Fruit fly (Drosophila melanogaster): ENCODE measurements around the gene Sfmbt.

Gene Sfmbt

DNA sequence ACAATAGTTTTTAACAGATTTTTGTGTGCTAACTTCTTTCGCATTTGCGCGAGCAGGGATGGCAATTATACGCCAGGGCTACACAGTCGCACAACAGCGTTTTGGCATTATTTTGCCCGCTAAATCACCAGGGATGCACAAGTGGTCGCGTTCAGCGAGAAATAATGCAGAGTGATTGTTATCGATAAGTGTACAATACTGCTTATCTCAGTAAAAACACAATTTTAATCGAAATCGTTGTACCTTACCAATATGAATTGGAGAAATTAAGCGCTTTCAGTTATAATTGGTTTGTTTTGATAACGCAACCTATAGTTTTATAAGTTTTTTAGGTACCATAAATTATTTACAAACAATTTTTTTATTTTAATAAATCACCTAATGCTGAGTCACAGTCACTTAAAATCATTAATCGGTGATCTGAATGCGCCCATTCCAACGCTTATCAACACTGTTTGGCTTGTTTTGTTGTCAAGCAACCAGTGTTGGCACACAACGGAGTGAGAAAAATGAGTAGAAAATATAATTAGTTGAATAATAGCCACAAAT, at the start of gene Sfmbt, which contains the start of gene CG5439 (continued):
- TF ChIP-seq gsb (GFP tag; IDR thresholded peaks at IDR 0.05) (0 out of 2 replicates have a peak, but pooled peaks have one; percentile 12), oc (tag; optimal IDR thresholded peaks at IDR 0.05) (no peak), usp (GFP tag; optimal IDR thresholded peaks at IDR 0.05) (no peak), CG7928 (GFP tag; optimal IDR thresholded peaks at IDR 0.05) (peak; percentile 100), CG3838 (GFP tag; optimal IDR thresholded peaks at IDR 0.05) (peak; percentile 26), CG33213 (GFP tag; optimal IDR thresholded peaks at IDR 0.05) (peak; percentile 40), tup (GFP tag; optimal IDR thresholded peaks at IDR 0.05) (peak; percentile 26), BtbVII (GFP tag; optimal IDR thresholded peaks at IDR 0.05) (peak; percentile 9), CG3281 (GFP tag; optimal IDR thresholded peaks at IDR 0.05) (peak; percentile 84), CG6689 (GFP tag; IDR thresholded peaks at IDR 0.05) (peak; percentile 66), cg (GFP tag; optimal IDR thresholded peaks at IDR 0.05) (no peak), CG31224 (GFP tag; IDR thresholded peaks at IDR 0.05) (peak; percentile 40; the same call in 1 of the 2 replicates), ash1 (GFP tag; optimal IDR thresholded peaks at IDR 0.05) (no peak), HLH3B (GFP tag; IDR thresholded peaks at IDR 0.05) (no peak; the same call in 1 of the 2 replicates), chm (GFP tag; IDR thresholded peaks at IDR 0.05) (0 out of 2 replicates have a peak, but pooled peaks have one; percentile 50), CG1024 (GFP tag; IDR thresholded peaks at IDR 0.05) (no peak; the same call in 1 of the 2 replicates), jigr1 (GFP tag; IDR thresholded peaks at IDR 0.05) (peak; percentile 45; the same call in 1 of the 3 replicates), MTF-1 (GFP tag; optimal IDR thresholded peaks at IDR 0.05; ENCODE audit: borderline replicate concordance) (no peak), B-H2 (GFP tag; optimal IDR thresholded peaks at IDR 0.05) (no peak), MBD-R2 (GFP tag; IDR thresholded peaks at IDR 0.05) (peak; percentile 80), CG15269 (tag; optimal IDR thresholded peaks at IDR 0.05) (no peak), Lim3 (GFP tag; IDR thresholded peaks at IDR 0.05) (no peak), CG6765 (GFP tag; optimal IDR thresholded peaks at IDR 0.05) (peak; percentile 16), Nf-YC (tag; optimal IDR thresholded peaks at IDR 0.05) (no peak), tll (GFP tag; optimal IDR thresholded peaks at IDR 0.05) (peak; percentile 59 to 80), Dbx (GFP tag; IDR thresholded peaks at IDR 0.05) (peak; percentile 87), seq (GFP tag; IDR thresholded peaks at IDR 0.05) (no peak), fd96Cb (tag; optimal IDR thresholded peaks at IDR 0.05) (peak; percentile 48), h (optimal IDR thresholded peaks at IDR 0.05) (no peak), CG16813 (GFP tag; IDR thresholded peaks at IDR 0.05; ENCODE audit: partially characterized antibody) (peak; percentile 53; the same call in 2 of the 3 replicates), Ets65A (GFP tag) (peak; percentile 98), eyg (GFP tag; optimal IDR thresholded peaks at IDR 0.05) (peak; percentile 51), CG13123 (GFP tag; optimal IDR thresholded peaks at IDR 0.05) (peak; percentile 29), D19A (tag; optimal IDR thresholded peaks at IDR 0.05) (no peak), sc (optimal IDR thresholded peaks at IDR 0.05) (no peak), sc (GFP tag; optimal IDR thresholded peaks at IDR 0.05) (no peak), Fer2 (tag; optimal IDR thresholded peaks at IDR 0.05) (peak; percentile 57), nerfin-1 (tag; optimal IDR thresholded peaks at IDR 0.05) (peak; percentile 60), Scr (GFP tag; IDR thresholded peaks at IDR 0.05; ENCODE audit: partially characterized antibody) (peak; percentile 53; the same call in 1 of the 2 replicates), Adf1 (GFP tag; IDR thresholded peaks at IDR 0.05) (peak; percentile 21; the same call in 1 of the 2 replicates), cato (GFP tag; optimal IDR thresholded peaks at IDR 0.05; ENCODE audit: borderline replicate concordance) (peak; percentile 65), Bteb2 (GFP tag; optimal IDR thresholded peaks at IDR 0.05) (peak; percentile 75), Side (GFP tag; optimal IDR thresholded peaks at IDR 0.05) (peak; percentile 54), nmo (GFP tag; optimal IDR thresholded peaks at IDR 0.05) (peak; percentile 91), gem (tag; optimal IDR thresholded peaks at IDR 0.05) (no peak), Hr51 (GFP tag; optimal IDR thresholded peaks at IDR 0.05) (peak in 1 of 2 experiments; percentile 75), CG7839 (tag; optimal IDR thresholded peaks at IDR 0.05) (no peak), Dip3 (GFP tag; optimal IDR thresholded peaks at IDR 0.05) (peak; percentile 75), D19B (GFP tag; optimal IDR thresholded peaks at IDR 0.05) (no peak), CG2678 (tag; optimal IDR thresholded peaks at IDR 0.05) (no peak)
